Worm (Caenorhabditis elegans) whole organism, L1 larva: Measurements from ENCODE around the gene W06E11.1.
A peak's percentile ranks its signal among the peaks of the same experiment; 100 is the strongest.

Experiments used
- F16B12.6 ChIP-seq: fragments of 150-350 bp; optimal IDR thresholded peaks from 2 replicates; lab custom pipeline; 2014; ENCODE audit warnings: missing biosample characterization, missing genetic modification characterization
- aly-2 ChIP-seq: fragments of 150-350 bp; optimal IDR thresholded peaks from 2 replicates; lab custom pipeline; 2014; ENCODE audit warnings: missing biosample characterization, missing genetic modification characterization
- ama-1 ChIP-seq: fragments of 150-350 bp; optimal IDR thresholded peaks from 2 replicates; lab custom pipeline; 2014
- blmp-1 ChIP-seq: fragments of 150-350 bp; optimal IDR thresholded peaks from 2 replicates; lab custom pipeline; 2014; ENCODE audit warnings: missing biosample characterization, missing genetic modification characterization
- ceh-63 ChIP-seq: fragments of 200-800 bp; sonication (Bioruptor generic); optimal IDR thresholded peaks from 2 replicates; lab custom pipeline; 2018; ENCODE audit warnings: mild to moderate bottlenecking, missing genetic modification characterization, missing compliant biosample characterization
- ceh-8 ChIP-seq: fragments of 200-800 bp; sonication (Bioruptor generic); optimal IDR thresholded peaks from 2 replicates; lab custom pipeline; 2018; ENCODE audit warnings: mild to moderate bottlenecking, missing genetic modification characterization, moderate library complexity, missing compliant biosample characterization
- ces-1 ChIP-seq: fragments of 150-350 bp; optimal IDR thresholded peaks from 2 replicates; lab custom pipeline; 2014; ENCODE audit warnings: missing biosample characterization, missing genetic modification reagents, missing genetic modification characterization
- dsc-1 ChIP-seq: sonication (generic microtip); optimal IDR thresholded peaks from 2 replicates; lab custom pipeline; 2016; ENCODE audit warnings: mild to moderate bottlenecking, missing genetic modification characterization, missing compliant biosample characterization
- efl-1 ChIP-seq, 4 experiments: fragments of 150-350 bp; optimal IDR thresholded peaks in 3 of 4; peaks in 1 of 4; 1 replicate in 1 of 4; 2 replicates in 3 of 4; lab custom pipeline; 2014; ENCODE audit warnings: missing biosample characterization in 2 of 4, missing genetic modification characterization in 2 of 4, missing genetic modification reagents in 2 of 4
- elt-2 ChIP-seq: sonication (generic microtip); optimal IDR thresholded peaks from 2 replicates; lab custom pipeline; 2016; ENCODE audit warnings: missing genetic modification characterization, mild to moderate bottlenecking, inconsistent platforms, missing compliant biosample characterization, missing genetic modification reagents
- elt-3 ChIP-seq, 6 experiments: fragments of 150-350 bp in 1 of 6; sonication (generic microtip); optimal IDR thresholded peaks; 2 replicates each; lab custom pipeline; 2017 to 2018; ENCODE audit warnings: missing biosample characterization in 6 of 6, missing genetic modification characterization in 6 of 6, inconsistent platforms in 1 of 6
- fkh-10 ChIP-seq: sonication (generic microtip); optimal IDR thresholded peaks from 2 replicates; lab custom pipeline; 2017; ENCODE audit warnings: missing biosample characterization, missing genetic modification reagents, missing genetic modification characterization
- fos-1 ChIP-seq: fragments of 150-350 bp; optimal IDR thresholded peaks from 2 replicates; lab custom pipeline; 2014; ENCODE audit warnings: missing biosample characterization, missing genetic modification characterization
- grh-1 ChIP-seq: fragments of 200-800 bp; sonication (Bioruptor generic); IDR thresholded peaks from 2 replicates; pipeline ENCODE4 v1.3.6; 2022; ENCODE audit warnings: missing genetic modification reagents, missing genetic modification characterization, missing compliant biosample characterization
- hpl-2 ChIP-seq: fragments of 150-350 bp; optimal IDR thresholded peaks from 2 replicates; lab custom pipeline; 2014; ENCODE audit warnings: missing biosample characterization, missing genetic modification reagents, missing genetic modification characterization
- irx-1 ChIP-seq: sonication (generic microtip); optimal IDR thresholded peaks from 2 replicates; lab custom pipeline; 2016; ENCODE audit warnings: missing genetic modification characterization, missing compliant biosample characterization
- jun-1 ChIP-seq: fragments of 150-350 bp; optimal IDR thresholded peaks from 2 replicates; lab custom pipeline; 2014; ENCODE audit warnings: missing biosample characterization, missing genetic modification reagents, missing genetic modification characterization
- lin-14 ChIP-seq: fragments of 200-800 bp; sonication (Bioruptor generic); optimal IDR thresholded peaks from 2 replicates; lab custom pipeline; 2018; ENCODE audit warnings: mild to moderate bottlenecking, missing genetic modification characterization, moderate library complexity, missing compliant biosample characterization
- lin-35 ChIP-seq, 2 experiments: fragments of 150-350 bp; optimal IDR thresholded peaks; 2 replicates each; lab custom pipeline; 2014; ENCODE audit warnings: missing biosample characterization in 2 of 2, missing genetic modification characterization in 2 of 2, missing genetic modification reagents in 2 of 2
- lir-3 ChIP-seq: sonication (generic microtip); optimal IDR thresholded peaks from 2 replicates; lab custom pipeline; 2016; ENCODE audit warnings: mild to moderate bottlenecking, missing genetic modification characterization, moderate library complexity, missing compliant biosample characterization; ENCODE audit not compliant: poor library complexity
- mep-1 ChIP-seq: fragments of 150-350 bp; optimal IDR thresholded peaks from 2 replicates; lab custom pipeline; 2014; ENCODE audit warnings: missing biosample characterization, missing genetic modification characterization
- nhr-11 ChIP-seq: fragments of 150-350 bp; optimal IDR thresholded peaks from 2 replicates; lab custom pipeline; 2014; ENCODE audit warnings: missing biosample characterization, missing genetic modification characterization
- nhr-20 ChIP-seq: sonication (generic microtip); optimal IDR thresholded peaks from 2 replicates; lab custom pipeline; 2016; ENCODE audit warnings: mild to moderate bottlenecking, missing genetic modification characterization, missing compliant biosample characterization
- nhr-71 ChIP-seq: sonication (generic microtip); optimal IDR thresholded peaks from 2 replicates; lab custom pipeline; 2016; ENCODE audit warnings: mild to moderate bottlenecking, missing genetic modification characterization, moderate library complexity, missing compliant biosample characterization
- nhr-76 ChIP-seq: sonication (generic microtip); optimal IDR thresholded peaks from 2 replicates; lab custom pipeline; 2017; ENCODE audit warnings: missing biosample characterization, missing genetic modification characterization
- nhr-77 ChIP-seq: fragments of 150-350 bp; optimal IDR thresholded peaks from 2 replicates; lab custom pipeline; 2014; ENCODE audit warnings: missing biosample characterization, missing genetic modification characterization
- nhr-84 ChIP-seq: sonication (generic microtip); optimal IDR thresholded peaks from 2 replicates; lab custom pipeline; 2017; ENCODE audit warnings: missing biosample characterization, missing genetic modification characterization
- nhr-85 ChIP-seq: sonication (generic microtip); peaks from one replicate; lab custom pipeline; 2016; ENCODE audit warnings: missing genetic modification characterization, inconsistent platforms, missing compliant biosample characterization
- nhr-90 ChIP-seq: sonication (generic microtip); optimal IDR thresholded peaks from 2 replicates; lab custom pipeline; 2016; ENCODE audit warnings: mild to moderate bottlenecking, missing genetic modification characterization, missing compliant biosample characterization; ENCODE audit not compliant: poor library complexity
- pqm-1 ChIP-seq: sonication (generic microtip); optimal IDR thresholded peaks from 3 replicates; lab custom pipeline; 2017; ENCODE audit warnings: missing biosample characterization, missing genetic modification characterization
- rnt-1 ChIP-seq: sonication (generic microtip); optimal IDR thresholded peaks from 2 replicates; lab custom pipeline; 2016; ENCODE audit warnings: mild to moderate bottlenecking, missing genetic modification characterization, moderate library complexity, missing compliant biosample characterization
- snu-23 ChIP-seq: sonication (generic microtip); optimal IDR thresholded peaks from 2 replicates; lab custom pipeline; 2016; ENCODE audit warnings: missing genetic modification characterization, missing compliant biosample characterization
- swsn-7 ChIP-seq: sonication (generic microtip); optimal IDR thresholded peaks from 2 replicates; lab custom pipeline; 2016; ENCODE audit warnings: missing genetic modification characterization, missing compliant biosample characterization
- tbx-2 ChIP-seq: sonication (generic microtip); optimal IDR thresholded peaks from 2 replicates; lab custom pipeline; 2016; ENCODE audit warnings: missing genetic modification characterization, missing compliant biosample characterization
- tlp-1 ChIP-seq: fragments of 150-350 bp; optimal IDR thresholded peaks from 2 replicates; lab custom pipeline; 2014; ENCODE audit warnings: missing biosample characterization, missing genetic modification characterization
- unc-30 ChIP-seq: sonication (generic microtip); optimal IDR thresholded peaks from 2 replicates; lab custom pipeline; 2017; ENCODE audit warnings: missing biosample characterization, missing genetic modification characterization
- unc-86 ChIP-seq: sonication (generic microtip); optimal IDR thresholded peaks from 2 replicates; lab custom pipeline; 2016; ENCODE audit warnings: missing genetic modification characterization, missing compliant biosample characterization
- xbp-1 ChIP-seq: sonication (generic microtip); optimal IDR thresholded peaks from 2 replicates; lab custom pipeline; 2016; ENCODE audit warnings: missing genetic modification characterization, missing compliant biosample characterization
- zip-4 ChIP-seq: fragments of 200-800 bp; sonication (Bioruptor generic); optimal IDR thresholded peaks from 2 replicates; lab custom pipeline; 2018; ENCODE audit warnings: mild to moderate bottlenecking, missing genetic modification characterization, moderate library complexity, missing compliant biosample characterization
- ztf-11 ChIP-seq, 2 experiments: sonication (generic microtip); optimal IDR thresholded peaks; 2 replicates each; lab custom pipeline; 2016 to 2017; ENCODE audit warnings: missing genetic modification characterization in 2 of 2, missing biosample characterization in 1 of 2, missing compliant biosample characterization in 1 of 2

W06E11.1 gene

DNA sequence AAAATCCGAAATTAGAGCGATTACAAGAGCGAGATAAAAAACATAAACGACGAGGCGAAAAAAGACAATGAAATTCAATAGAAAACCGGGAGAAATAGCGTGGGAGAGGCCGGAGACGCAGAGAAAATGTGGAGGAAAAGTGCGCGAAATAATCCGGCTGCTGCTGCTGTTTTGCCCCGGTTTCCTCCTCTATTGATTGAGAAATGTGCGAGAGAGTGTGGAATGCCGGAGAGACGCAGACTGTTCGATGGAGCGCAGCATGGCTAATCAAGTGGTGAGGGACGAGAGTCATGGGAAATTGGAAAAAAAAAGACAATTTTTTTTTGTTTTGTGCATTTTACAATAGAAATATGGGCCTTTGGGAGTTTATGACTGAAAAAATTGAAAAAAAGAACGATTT is 43.7 kb upstream of the W06E11.1 start (continued):
- no peak for TF ChIP-seq nhr-85 (tag; lab: Kevin White, UChicago)
- peak; percentile 46 for TF ChIP-seq dsc-1 (tag; lab: Kevin White, UChicago)
- TF ChIP-seq nhr-11 (tag; lab: Kevin White, UChicago), result peak; percentile 34
- TF ChIP-seq unc-86 (tag; lab: Kevin White, UChicago), result peak; percentile 38
- TF ChIP-seq fkh-10 (GFP tag; lab: Kevin White, UChicago), result peak; percentile 76
- peak; percentile 41 for TF ChIP-seq xbp-1 (tag; lab: Kevin White, UChicago)
- no peak for TF ChIP-seq grh-1 (GFP tag; lab: Robert Waterston, UW)
- no peak for TF ChIP-seq tlp-1 (tag; lab: Kevin White, UChicago)
- no peak for TF ChIP-seq ceh-63 (GFP tag; lab: Kevin White, UChicago)
- no peak for TF ChIP-seq nhr-76 (tag; lab: Kevin White, UChicago)
- TF ChIP-seq mep-1 (tag; lab: Kevin White, UChicago), result peak; percentile 76
- no peak for TF ChIP-seq aly-2 (tag; lab: Kevin White, UChicago)
- TF ChIP-seq ama-1 (lab: Kevin White, UChicago), result no peak
- no peak for TF ChIP-seq zip-4 (GFP tag; lab: Kevin White, UChicago)
- peak; percentile 73 for TF ChIP-seq tbx-2
- peak; percentile 64 for TF ChIP-seq swsn-7
- peak in 1 of 2 experiments; percentile 3 for TF ChIP-seq ztf-11 (tag; optimal IDR thresholded peaks at IDR 0.05; lab: Kevin White, UChicago)
- no peak for TF ChIP-seq elt-3 (tag; optimal IDR thresholded peaks at IDR 0.05; lab: Kevin White, UChicago)
- peak; percentile 50 to 60 for TF ChIP-seq lin-35 (GFP tag; optimal IDR thresholded peaks at IDR 0.05; lab: Kevin White, UChicago)
- TF ChIP-seq hpl-2, result no peak
- no peak for TF ChIP-seq rnt-1
- no peak for TF ChIP-seq F16B12.6 (tag; lab: Kevin White, UChicago)
- no peak for TF ChIP-seq lir-3 (tag; lab: Kevin White, UChicago)
- peak; percentile 25 for TF ChIP-seq fos-1
- peak; percentile 93 for TF ChIP-seq lin-14 (GFP tag; lab: Kevin White, UChicago)

DNA sequence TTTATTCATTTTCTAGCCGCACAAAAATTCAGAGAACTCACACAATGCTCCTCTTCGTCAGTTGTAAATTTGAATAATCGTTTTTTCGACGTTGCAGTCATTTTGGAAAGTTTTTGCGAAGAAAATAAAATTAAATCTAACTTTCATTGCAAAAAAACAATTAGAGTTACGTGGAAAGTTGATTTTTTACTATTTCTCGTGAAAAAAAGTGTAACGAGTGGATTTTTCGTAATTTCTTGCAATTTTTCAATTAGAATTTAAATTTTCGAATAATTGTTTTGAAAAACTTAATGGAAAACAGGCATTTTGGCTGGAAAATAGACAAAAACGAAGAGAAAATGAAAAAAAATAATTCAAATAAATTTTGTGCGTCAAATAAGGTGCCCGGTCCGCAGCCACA is 43.2 kb upstream of the W06E11.1 start, which contains the start of gene Y55B1AR.2:
Gene Y55B1AR.2 (minus strand): TSS at position 101 of the 400 bp plus-strand sequence.
- TF ChIP-seq efl-1 (optimal IDR thresholded peaks at IDR 0.05; lab: Kevin White, UChicago) (no peak), efl-1 (GFP tag; optimal IDR thresholded peaks at IDR 0.05 in 1 of 2; lab: Kevin White, UChicago) (peak in 1 of 2 experiments; percentile 67), ztf-11 (tag; optimal IDR thresholded peaks at IDR 0.05; lab: Kevin White, UChicago) (no peak)

DNA sequence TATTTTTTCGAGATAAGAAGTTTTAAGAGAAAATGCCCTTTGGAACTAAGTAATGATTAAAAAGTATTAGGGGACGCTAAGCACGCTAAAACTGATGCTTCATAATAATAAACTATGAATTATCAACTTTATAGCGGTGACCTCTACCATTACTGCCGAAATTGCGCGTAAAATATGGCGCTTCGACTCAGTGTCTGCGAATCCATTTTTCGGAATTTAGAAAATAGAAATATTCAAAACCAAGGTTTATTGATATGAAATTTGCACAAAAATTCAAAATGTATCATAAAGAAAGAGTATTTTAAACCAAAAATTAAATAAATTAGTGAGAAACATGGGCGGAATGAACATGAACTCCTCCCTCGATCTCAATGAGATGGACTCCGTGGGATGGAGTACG is 42.6 kb upstream of the W06E11.1 start:
- TF ChIP-seq unc-30, result no peak
- TF ChIP-seq elt-2 (tag; lab: Kevin White, UChicago), result peak; percentile 33
- TF ChIP-seq, all 84 proteins: peak for 1

DNA sequence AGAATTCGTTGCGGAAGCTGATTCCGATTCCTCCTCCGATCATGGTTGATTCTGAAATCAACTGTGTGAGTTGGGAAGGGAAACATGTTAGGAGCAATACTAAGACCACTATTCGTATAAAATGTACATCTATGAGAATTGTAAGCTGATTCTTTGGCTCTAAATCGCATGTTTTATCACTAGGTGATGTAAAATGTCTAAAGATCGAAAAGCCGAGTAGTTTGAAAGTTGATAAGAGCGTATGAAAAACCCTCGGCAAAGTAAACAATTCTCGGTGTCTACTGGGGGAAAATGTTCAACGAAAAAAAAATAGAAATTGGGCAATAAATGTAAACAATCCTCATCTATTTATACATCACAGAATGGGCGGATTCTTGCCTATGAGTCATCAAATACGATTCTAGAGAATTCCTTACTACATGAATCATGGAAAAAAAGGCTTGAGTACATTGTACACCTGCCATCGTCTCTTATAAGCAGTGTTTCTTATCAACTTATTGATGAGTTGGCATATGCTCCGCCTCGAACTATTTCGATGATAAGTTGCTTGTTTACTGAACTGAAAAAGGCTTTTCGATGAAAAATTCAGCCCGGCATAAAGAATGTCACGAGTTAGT is 41.4 kb upstream of the W06E11.1 start, which contains the start of gene lec-6:
Gene lec-6 (minus strand): TSS at position 51 of the 617 bp plus-strand sequence.
- peak; percentile 38 for TF ChIP-seq pqm-1 (tag; lab: Kevin White, UChicago)
- peak; percentile 21 for TF ChIP-seq irx-1 (tag; lab: Kevin White, UChicago)
- TF ChIP-seq ceh-8 (GFP tag; lab: Kevin White, UChicago), result no peak
- peak in 1 of 2 experiments; percentile 51 for TF ChIP-seq lin-35 (GFP tag; optimal IDR thresholded peaks at IDR 0.05; lab: Kevin White, UChicago)
- peak; percentile 1 for TF ChIP-seq nhr-77 (tag; lab: Kevin White, UChicago)
- no peak for TF ChIP-seq efl-1 (optimal IDR thresholded peaks at IDR 0.05; lab: Kevin White, UChicago)
- TF ChIP-seq efl-1 (GFP tag; optimal IDR thresholded peaks at IDR 0.05 in 1 of 2; lab: Kevin White, UChicago), result peak in 1 of 2 experiments; percentile 84
- TF ChIP-seq snu-23 (GFP tag; lab: Kevin White, UChicago), result no peak
- TF ChIP-seq lin-14 (GFP tag; lab: Kevin White, UChicago), result peak; percentile 11
- no peak for TF ChIP-seq nhr-84 (tag; lab: Kevin White, UChicago)
- TF ChIP-seq blmp-1 (tag; lab: Kevin White, UChicago), result no peak
- TF ChIP-seq aly-2 (tag; lab: Kevin White, UChicago), result no peak
- TF ChIP-seq nhr-20 (tag; lab: Kevin White, UChicago), result peak; percentile 1
- TF ChIP-seq elt-2 (tag; lab: Kevin White, UChicago), result peak; percentile 97
- TF ChIP-seq nhr-71 (tag; lab: Kevin White, UChicago), result peak; percentile 56
- TF ChIP-seq jun-1 (tag; lab: Kevin White, UChicago), result peak; percentile 64
- no peak for TF ChIP-seq unc-30
- peak; percentile 74 for TF ChIP-seq fos-1
- no peak for TF ChIP-seq ces-1
- peak; percentile 8 for TF ChIP-seq nhr-90 (tag; lab: Kevin White, UChicago)
- no peak for TF ChIP-seq dsc-1 (tag; lab: Kevin White, UChicago)
